Worm (Caenorhabditis elegans): ENCODE measurements around the gene F26G1.9.
A peak's percentile ranks its signal among the peaks of the same experiment; 100 is the strongest.

F26G1.9 gene

DNA sequence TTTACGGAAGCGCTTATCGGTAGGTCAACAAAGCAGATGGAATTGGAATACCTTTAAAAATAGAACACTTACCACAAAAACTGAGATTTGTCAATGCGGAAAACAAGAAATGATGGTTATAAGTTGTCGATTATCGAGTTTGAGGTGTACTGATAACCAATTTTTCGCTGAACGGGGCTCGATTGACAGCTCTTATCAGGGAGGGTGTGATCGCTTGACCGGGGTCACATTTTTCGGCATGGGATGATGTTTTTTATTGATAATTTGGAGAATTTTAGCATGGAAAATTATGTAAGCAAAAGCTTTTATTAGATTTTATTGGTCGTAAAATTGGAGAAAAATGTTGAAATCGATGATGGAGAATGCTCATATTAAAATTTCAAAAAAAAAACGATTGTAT is 3.9 kb downstream of the F26G1.9 start (continued):
- TF ChIP-seq gei-17 (GFP tag; optimal IDR thresholded peaks at IDR 0.05) (no peak), lin-35 (GFP tag; optimal IDR thresholded peaks at IDR 0.05) (no peak)

DNA sequence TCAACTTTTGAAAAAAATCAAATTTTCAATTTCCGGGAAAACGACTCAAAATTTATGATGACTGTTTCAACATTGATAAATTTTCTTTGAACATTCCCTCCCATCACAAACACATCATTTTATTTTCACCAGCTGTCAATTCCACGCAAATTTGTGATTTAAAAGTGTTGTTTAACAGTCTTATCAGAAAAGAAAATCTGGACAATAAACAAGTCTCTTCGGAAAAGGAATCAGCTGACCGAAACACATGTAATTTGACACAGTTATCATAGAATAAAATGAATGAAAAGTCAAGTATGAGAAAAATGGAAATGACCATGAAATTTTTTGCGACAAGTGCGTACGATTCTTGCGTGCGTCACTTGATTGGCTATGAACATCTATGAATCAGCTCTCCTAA is 4.7 kb downstream of the F26G1.9 start:
- peak; percentile 96 for TF ChIP-seq unc-62 (GFP tag; optimal IDR thresholded peaks at IDR 0.05)
- peak; percentile 54 for TF ChIP-seq ztf-22 (GFP tag; optimal IDR thresholded peaks at IDR 0.05)
- peak; percentile 85 for TF ChIP-seq nhr-80 (tag; optimal IDR thresholded peaks at IDR 0.05)
- no peak for TF ChIP-seq attf-3 (GFP tag; conservative IDR thresholded peaks at IDR 0.05)
- no peak for TF ChIP-seq repo-1 (tag; optimal IDR thresholded peaks at IDR 0.05)
- peak; percentile 9 to 38 for TF ChIP-seq let-607 (tag; optimal IDR thresholded peaks at IDR 0.05)
- TF ChIP-seq dox-1 (GFP tag; IDR thresholded peaks at IDR 0.05): peak; percentile 26; the same call in 1 of the 2 replicates
- peak; percentile 34 for TF ChIP-seq tbp1 (GFP tag; optimal IDR thresholded peaks at IDR 0.05)
- peak; percentile 51 for TF ChIP-seq atf-7 (tag; optimal IDR thresholded peaks at IDR 0.05)
- no peak for TF ChIP-seq madf-3 (GFP tag; IDR thresholded peaks at IDR 0.05)
- peak; percentile 76 for TF ChIP-seq ets-4 (GFP tag; optimal IDR thresholded peaks at IDR 0.05)

DNA sequence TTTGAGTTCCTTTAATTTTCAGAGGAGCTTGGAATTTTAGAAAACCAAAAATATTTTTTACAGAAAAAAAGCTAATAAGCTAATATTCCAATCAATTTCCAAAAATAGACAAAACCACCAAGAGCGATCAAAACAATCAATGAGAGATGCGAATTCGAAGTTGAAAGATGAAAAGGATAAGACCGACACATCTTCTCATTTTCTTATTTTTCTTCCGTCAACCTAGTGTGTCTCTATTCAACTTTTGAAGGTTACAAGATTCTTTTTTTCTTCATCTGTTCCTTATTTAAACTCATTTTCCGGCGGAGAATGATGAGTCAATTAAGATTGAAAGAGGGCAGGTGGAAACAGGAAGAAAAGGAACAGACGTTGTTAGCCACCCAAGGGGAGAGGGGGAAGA is 6.2 kb downstream of the F26G1.9 start:
- TF ChIP-seq hmg-1.2 (GFP tag; IDR thresholded peaks at IDR 0.05): no peak
- no peak for TF ChIP-seq rec-8 (tag; optimal IDR thresholded peaks at IDR 0.05)
- no peak for TF ChIP-seq F57C9.4 (tag; optimal IDR thresholded peaks at IDR 0.05)
- TF ChIP-seq madf-8 (GFP tag; conservative IDR thresholded peaks at IDR 0.05): no peak
- TF ChIP-seq nfya-1 (tag; optimal IDR thresholded peaks at IDR 0.05; ENCODE audit: borderline replicate concordance, insufficient read depth): no peak

DNA sequence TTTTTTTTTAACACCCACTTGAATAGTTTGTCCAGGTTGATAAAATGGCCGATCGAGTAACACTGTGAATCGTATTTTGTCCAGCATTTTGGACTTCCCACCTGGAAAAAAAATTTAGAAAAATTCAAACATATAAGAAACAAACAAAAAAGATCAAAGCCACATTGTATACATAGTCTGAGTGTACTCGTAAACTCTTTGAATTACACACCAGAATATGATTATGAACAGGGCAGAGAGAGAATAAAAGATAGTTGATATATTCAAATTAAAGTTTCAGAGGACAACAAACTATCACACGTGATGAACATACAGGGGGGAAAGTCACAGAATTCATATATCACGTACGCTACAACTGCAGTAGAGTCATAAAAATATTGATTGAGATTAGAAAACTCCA is 7.5 kb downstream of the F26G1.9 start, which contains the start of gene ttm-2:
Gene ttm-2, minus strand, starts transcription at position 101 of the 400 bp plus-strand sequence.
- no peak for TF ChIP-seq hrde-1 (tag; optimal IDR thresholded peaks at IDR 0.05; ENCODE audit: borderline replicate concordance)
- no peak for TF ChIP-seq snpc-1.1 (tag; optimal IDR thresholded peaks at IDR 0.05; ENCODE audit: insufficient read depth)
- no peak for TF ChIP-seq him-1 (tag; optimal IDR thresholded peaks at IDR 0.05)
- no peak for TF ChIP-seq nhr-27 (tag; optimal IDR thresholded peaks at IDR 0.05)
- no peak for TF ChIP-seq Y79H2A.3 (GFP tag; conservative IDR thresholded peaks at IDR 0.05)
- no peak for TF ChIP-seq C06A6.2 (GFP tag; conservative IDR thresholded peaks at IDR 0.05)
- TF ChIP-seq lin-26 (GFP tag; IDR thresholded peaks at IDR 0.05): no peak
- TF ChIP-seq bed-2 (GFP tag; IDR thresholded peaks at IDR 0.05): no peak
- TF ChIP-seq F33H1.4 (GFP tag; IDR thresholded peaks at IDR 0.05): no peak
- no peak for TF ChIP-seq sptf-2 (GFP tag; optimal IDR thresholded peaks at IDR 0.05)
- no peak for TF ChIP-seq K12H6.12 (tag; optimal IDR thresholded peaks at IDR 0.05)
- TF ChIP-seq aptf-3 (GFP tag; IDR thresholded peaks at IDR 0.05): no peak
- TF ChIP-seq madf-3 (GFP tag; IDR thresholded peaks at IDR 0.05): no peak
- TF ChIP-seq atf-7 (tag; optimal IDR thresholded peaks at IDR 0.05): no peak
- TF ChIP-seq tlf-1 (GFP tag; optimal IDR thresholded peaks at IDR 0.05): no peak
- TF ChIP-seq cebp-1 (GFP tag; IDR thresholded peaks at IDR 0.05): no peak
- TF ChIP-seq cebp-1 (tag; optimal IDR thresholded peaks at IDR 0.05): no peak
- no peak for TF ChIP-seq T07F8.4 (tag; optimal IDR thresholded peaks at IDR 0.05)
- TF ChIP-seq sdz-38 (tag; optimal IDR thresholded peaks at IDR 0.05): no peak
- TF ChIP-seq K11D2.4 (GFP tag; IDR thresholded peaks at IDR 0.05): no peak

All from whole organism, young adult.